Fruit fly (Drosophila melanogaster): ENCODE data around the gene JMJD7.
A peak's percentile ranks its signal among the peaks of the same experiment; 100 is the strongest.

JMJD7 gene

DNA sequence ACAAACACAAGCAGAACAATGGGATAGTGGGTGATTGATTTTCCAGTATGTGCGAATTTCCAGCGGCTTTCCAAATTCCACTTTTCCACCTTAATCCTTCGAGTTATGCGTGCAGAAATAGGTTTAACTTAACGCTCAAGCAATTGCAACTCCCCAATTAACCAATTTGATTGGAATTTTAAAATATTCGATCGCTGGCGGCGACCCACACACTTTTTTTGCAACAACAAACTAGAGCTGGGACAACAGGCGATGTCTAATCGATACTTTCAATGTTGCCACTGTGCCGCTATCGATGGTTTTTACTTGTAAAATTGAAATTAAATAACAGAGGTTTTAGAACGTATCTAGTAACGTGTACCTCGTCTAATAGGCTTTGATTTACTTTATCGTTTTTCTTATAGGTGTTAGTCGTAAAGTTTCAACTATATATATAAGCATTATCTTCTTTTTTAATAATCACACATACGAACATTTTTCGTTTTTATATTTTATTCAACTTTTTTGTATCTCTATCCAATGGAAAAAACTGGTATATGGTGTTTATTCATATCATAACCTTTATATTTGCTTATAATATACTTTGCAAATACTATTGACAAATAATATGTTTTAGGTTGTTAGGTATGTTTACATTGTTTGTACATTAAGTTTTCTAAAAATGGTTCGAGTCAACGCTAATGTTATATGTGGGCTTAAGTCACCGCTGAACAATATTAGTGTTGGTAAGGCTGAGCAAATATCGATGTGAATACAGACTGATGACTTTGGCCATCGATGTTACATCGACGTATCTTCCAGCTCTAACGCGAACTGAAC is 36.2 kb upstream of the JMJD7 start, which contains the start of the genes Abp1 and Tgi (continued):
- no peak for TF ChIP-seq fd64A (GFP tag; optimal IDR thresholded peaks at IDR 0.05)
- TF ChIP-seq tin (GFP tag; optimal IDR thresholded peaks at IDR 0.05) = peak; percentile 25
- TF ChIP-seq Atf3 (GFP tag; optimal IDR thresholded peaks at IDR 0.05) = no peak
- no peak for TF ChIP-seq kni (GFP tag; optimal IDR thresholded peaks at IDR 0.05)
- no peak for TF ChIP-seq Mrtf (GFP tag; IDR thresholded peaks at IDR 0.05)
- TF ChIP-seq zfh2 (GFP tag; optimal IDR thresholded peaks at IDR 0.05) = peak; percentile 52
- TF ChIP-seq inv (GFP tag; IDR thresholded peaks at IDR 0.05; ENCODE audit: partially characterized antibody) = peak; percentile 69
- peak; percentile 41 for TF ChIP-seq Abd-B (GFP tag; optimal IDR thresholded peaks at IDR 0.05)
- TF ChIP-seq eyg (GFP tag; optimal IDR thresholded peaks at IDR 0.05) = no peak
- TF ChIP-seq CG3995 (GFP tag; optimal IDR thresholded peaks at IDR 0.05) = peak; percentile 16
- TF ChIP-seq CG11247 (GFP tag; IDR thresholded peaks at IDR 0.05) = peak; percentile 17; the same call in 1 of the 2 replicates
- TF ChIP-seq Dll (GFP tag; IDR thresholded peaks at IDR 0.05; ENCODE audit: partially characterized antibody) = peak; percentile 80
- no peak for TF ChIP-seq danr (GFP tag; IDR thresholded peaks at IDR 0.05)
- TF ChIP-seq ranshi (GFP tag; IDR thresholded peaks at IDR 0.05) = 0 out of 2 replicates have a peak, but pooled peaks have one; percentile 20
- no peak for TF ChIP-seq fd96Cb (tag; optimal IDR thresholded peaks at IDR 0.05)
- TF ChIP-seq CG5245 (GFP tag; optimal IDR thresholded peaks at IDR 0.05) = no peak
- no peak for TF ChIP-seq croc (GFP tag; conservative IDR thresholded peaks at IDR 0.05)
- no peak for TF ChIP-seq Fer3 (tag; optimal IDR thresholded peaks at IDR 0.05)
- peak; percentile 64 for TF ChIP-seq hb (GFP tag; IDR thresholded peaks at IDR 0.05; ENCODE audit: partially characterized antibody)
- peak; percentile 92 for TF ChIP-seq Med (GFP tag)
- TF ChIP-seq CG4328 (GFP tag; optimal IDR thresholded peaks at IDR 0.05) = no peak
- peak; percentile 19 for TF ChIP-seq jumu (GFP tag; optimal IDR thresholded peaks at IDR 0.05)
- TF ChIP-seq insv (GFP tag; optimal IDR thresholded peaks at IDR 0.05) = peak in 1 of 2 experiments; percentile 1
- peak; percentile 79 for TF ChIP-seq knrl (GFP tag; IDR thresholded peaks at IDR 0.05; ENCODE audit: partially characterized antibody)
- no peak for TF ChIP-seq CG31388 (GFP tag; optimal IDR thresholded peaks at IDR 0.05)
- no peak for TF ChIP-seq zf30C (GFP tag; optimal IDR thresholded peaks at IDR 0.05)
- TF ChIP-seq gsb-n (tag; optimal IDR thresholded peaks at IDR 0.05) = peak; percentile 15
- TF ChIP-seq az2 (GFP tag; optimal IDR thresholded peaks at IDR 0.05) = peak; percentile 7
- peak; percentile 10 for TF ChIP-seq CG18476 (GFP tag; optimal IDR thresholded peaks at IDR 0.05)
- TF ChIP-seq Atf-2 (GFP tag; optimal IDR thresholded peaks at IDR 0.05) = no peak
- TF ChIP-seq CG8388 (GFP tag; optimal IDR thresholded peaks at IDR 0.05) = no peak
- peak; percentile 58 for TF ChIP-seq fd3F (GFP tag; optimal IDR thresholded peaks at IDR 0.05)
- TF ChIP-seq chif (GFP tag; optimal IDR thresholded peaks at IDR 0.05) = no peak
- no peak for TF ChIP-seq pb (GFP tag; optimal IDR thresholded peaks at IDR 0.05)
- TF ChIP-seq CG7786 (GFP tag; optimal IDR thresholded peaks at IDR 0.05) = peak; percentile 55
- TF ChIP-seq mam (GFP tag; optimal IDR thresholded peaks at IDR 0.05) = peak; percentile 72
- no peak for TF ChIP-seq Sry-β (GFP tag; optimal IDR thresholded peaks at IDR 0.05)
- peak; percentile 18 for TF ChIP-seq NC2β (GFP tag; optimal IDR thresholded peaks at IDR 0.05)
- TF ChIP-seq CG9817 (tag; optimal IDR thresholded peaks at IDR 0.05) = peak; percentile 36
- TF ChIP-seq wek (GFP tag; optimal IDR thresholded peaks at IDR 0.05) = no peak
- no peak for TF ChIP-seq CG11398 (GFP tag; optimal IDR thresholded peaks at IDR 0.05)
- peak; percentile 47 for TF ChIP-seq CHES-1-like (GFP tag; optimal IDR thresholded peaks at IDR 0.05)
- TF ChIP-seq sna (GFP tag; IDR thresholded peaks at IDR 0.05; ENCODE audit: partially characterized antibody) = peak; percentile 45; the same call in 1 of the 2 replicates
- TF ChIP-seq gcm2 (GFP tag; optimal IDR thresholded peaks at IDR 0.05) = no peak
- no peak for TF ChIP-seq bigmax (GFP tag; optimal IDR thresholded peaks at IDR 0.05)
- TF ChIP-seq CG18619 (GFP tag; optimal IDR thresholded peaks at IDR 0.05) = no peak
- peak; percentile 13; the same call in 1 of the 2 replicates for TF ChIP-seq CG32532 (GFP tag; IDR thresholded peaks at IDR 0.05)
- peak; percentile 87 for TF ChIP-seq CG15514 (GFP tag; optimal IDR thresholded peaks at IDR 0.05)
- TF ChIP-seq Rfx (GFP tag; IDR thresholded peaks at IDR 0.05) = peak; percentile 76

Measured in whole organism, embryonic.